Fruit fly (Drosophila melanogaster): ENCODE data around the gene Stat92E.

Gene Stat92E

dm6 chr3R:20595145-20595812 is 43.2 kb upstream of the Stat92E start:
- TF ChIP-seq CG6276 (GFP tag; optimal IDR thresholded peaks at IDR 0.05) (peak; percentile 12), salr (GFP tag; optimal IDR thresholded peaks at IDR 0.05) (peak in 1 of 2 experiments; percentile 5), Hr38 (GFP tag; optimal IDR thresholded peaks at IDR 0.05) (no peak), Eip78C (GFP tag) (peak; percentile 66), CG32006 (GFP tag; optimal IDR thresholded peaks at IDR 0.05) (peak; percentile 27), CG11294 (GFP tag; IDR thresholded peaks at IDR 0.05) (no peak)

DNA sequence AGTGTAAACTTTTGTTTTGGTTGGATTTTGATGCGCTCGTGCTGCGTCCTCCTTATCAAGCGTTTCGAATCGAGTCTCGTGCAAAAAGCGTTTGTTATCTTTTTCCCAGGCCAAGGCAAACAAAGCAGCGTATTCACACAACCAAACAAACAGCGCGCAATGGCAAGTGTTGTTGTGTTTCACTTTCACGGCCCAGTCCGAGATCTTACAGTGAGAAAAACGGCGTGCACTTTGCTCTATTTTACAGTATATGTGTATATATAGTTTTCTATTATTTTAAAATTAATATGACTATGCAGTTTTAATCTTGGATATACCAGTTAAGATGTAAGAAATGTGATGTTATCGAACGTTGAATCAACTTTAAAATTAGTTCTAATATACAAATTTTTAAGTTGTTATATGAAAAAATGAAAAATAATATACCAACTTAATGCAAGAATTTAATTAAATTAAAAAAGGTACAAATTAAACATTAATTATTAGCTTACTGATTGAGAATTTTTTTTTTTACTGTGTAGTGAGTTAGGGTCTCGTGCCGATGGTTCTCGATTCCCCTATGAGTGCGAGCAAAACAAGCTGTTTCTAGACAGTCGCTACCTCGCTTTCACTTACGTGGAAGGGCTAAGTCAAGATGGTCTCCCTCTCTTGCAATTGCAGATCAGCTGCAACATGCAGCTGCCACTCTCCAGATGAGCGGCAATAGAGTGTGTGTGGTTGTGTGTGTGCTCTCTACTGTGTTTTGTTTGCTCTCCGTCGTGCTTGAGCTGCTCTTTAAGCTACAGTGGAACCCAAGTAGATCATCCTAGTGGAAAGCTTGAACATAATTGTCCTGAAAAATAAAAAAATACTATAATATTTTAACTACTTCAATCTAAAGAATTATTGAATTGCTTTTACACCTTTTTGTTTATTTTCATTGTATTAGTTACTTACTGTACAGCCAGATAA is 42.4 kb upstream of the Stat92E start:
- peak; percentile 90 for TF ChIP-seq Blimp-1 (GFP tag; optimal IDR thresholded peaks at IDR 0.05)
- TF ChIP-seq Sox14 (GFP tag; optimal IDR thresholded peaks at IDR 0.05) = peak; percentile 78
- peak; percentile 85 for TF ChIP-seq CG10669 (GFP tag; optimal IDR thresholded peaks at IDR 0.05)
- peak; percentile 68 for TF ChIP-seq Smox (GFP tag; optimal IDR thresholded peaks at IDR 0.05)
- TF ChIP-seq OdsH (GFP tag; optimal IDR thresholded peaks at IDR 0.05) = peak; percentile 89
- TF ChIP-seq CG8119 (GFP tag; IDR thresholded peaks at IDR 0.05) = peak; percentile 94
- peak; percentile 88 for TF ChIP-seq CG9139 (GFP tag; optimal IDR thresholded peaks at IDR 0.05)
- peak; percentile 92 to 94 for TF ChIP-seq ss (GFP tag; optimal IDR thresholded peaks at IDR 0.05)
- peak; percentile 85 for TF ChIP-seq svp (GFP tag)
- peak; percentile 75 for TF ChIP-seq eg (GFP tag; IDR thresholded peaks at IDR 0.05)
- TF ChIP-seq lz (GFP tag; optimal IDR thresholded peaks at IDR 0.05) = peak; percentile 68
- TF ChIP-seq CG11294 (GFP tag; IDR thresholded peaks at IDR 0.05) = peak; percentile 62; the same call in 1 of the 2 replicates
- peak; percentile 95 for TF ChIP-seq CG15336 (GFP tag; IDR thresholded peaks at IDR 0.05)
- peak; percentile 31 for TF ChIP-seq Ets21C (GFP tag; optimal IDR thresholded peaks at IDR 0.05)
- TF ChIP-seq Ets96B (tag; optimal IDR thresholded peaks at IDR 0.05) = peak; percentile 95
- peak; percentile 88 for TF ChIP-seq CG6792 (GFP tag; optimal IDR thresholded peaks at IDR 0.05)
- TF ChIP-seq CG32006 (GFP tag; optimal IDR thresholded peaks at IDR 0.05) = peak; percentile 91
- peak; percentile 80 for TF ChIP-seq fd59A (GFP tag; optimal IDR thresholded peaks at IDR 0.05)
- peak; percentile 73 for TF ChIP-seq CG11902 (GFP tag; optimal IDR thresholded peaks at IDR 0.05)
- peak; percentile 82 for TF ChIP-seq CG4318 (GFP tag; optimal IDR thresholded peaks at IDR 0.05)
- TF ChIP-seq esn (GFP tag; optimal IDR thresholded peaks at IDR 0.05) = peak; percentile 86
- TF ChIP-seq achi (GFP tag; optimal IDR thresholded peaks at IDR 0.05) = peak; percentile 90
- TF ChIP-seq CG16779 (tag; optimal IDR thresholded peaks at IDR 0.05) = peak; percentile 89
- TF ChIP-seq acj6 (GFP tag; optimal IDR thresholded peaks at IDR 0.05) = peak; percentile 90
- peak; percentile 95 for TF ChIP-seq CG10631 (GFP tag; optimal IDR thresholded peaks at IDR 0.05)
- peak; percentile 42 for TF ChIP-seq CG31627 (GFP tag; optimal IDR thresholded peaks at IDR 0.05)
- peak; percentile 98 for TF ChIP-seq Eip78C (GFP tag)
- peak; percentile 59 for TF ChIP-seq CG8319 (GFP tag; optimal IDR thresholded peaks at IDR 0.05)
- TF ChIP-seq vri (GFP tag; optimal IDR thresholded peaks at IDR 0.05) = peak; percentile 54
- TF ChIP-seq dac (GFP tag; optimal IDR thresholded peaks at IDR 0.05) = peak; percentile 70
- peak; percentile 77 for TF ChIP-seq topi (GFP tag; optimal IDR thresholded peaks at IDR 0.05)
- TF ChIP-seq Eip75B (GFP tag; optimal IDR thresholded peaks at IDR 0.05) = peak; percentile 72
- no peak for TF ChIP-seq Hr38 (GFP tag; optimal IDR thresholded peaks at IDR 0.05)
- TF ChIP-seq Lpt (GFP tag; optimal IDR thresholded peaks at IDR 0.05) = peak; percentile 91
- TF ChIP-seq CG3032 (tag; optimal IDR thresholded peaks at IDR 0.05) = peak; percentile 94
- peak; percentile 65 for TF ChIP-seq Met (GFP tag; optimal IDR thresholded peaks at IDR 0.05)
- peak; percentile 68 for TF ChIP-seq pdm3 (GFP tag; optimal IDR thresholded peaks at IDR 0.05)
- peak; percentile 65 for TF ChIP-seq Sox102F (GFP tag; optimal IDR thresholded peaks at IDR 0.05)
- TF ChIP-seq Gug (GFP tag; IDR thresholded peaks at IDR 0.05) = peak; percentile 74
- peak; percentile 84 for TF ChIP-seq CG6163 (GFP tag; IDR thresholded peaks at IDR 0.05)
- peak; percentile 63 for TF ChIP-seq Hr4 (GFP tag; optimal IDR thresholded peaks at IDR 0.05)
- TF ChIP-seq dsx (GFP tag; optimal IDR thresholded peaks at IDR 0.05; ENCODE audit: poor library complexity, severe bottlenecking) = peak; percentile 93
- peak; percentile 92 for TF ChIP-seq CG8632 (GFP tag; optimal IDR thresholded peaks at IDR 0.05)
- TF ChIP-seq CG1621 (tag; optimal IDR thresholded peaks at IDR 0.05) = peak; percentile 65

Data from whole organism, prepupa.